Worm (Caenorhabditis elegans): Measurements from ENCODE around the gene ncs-7.

ncs-7 gene

DNA sequence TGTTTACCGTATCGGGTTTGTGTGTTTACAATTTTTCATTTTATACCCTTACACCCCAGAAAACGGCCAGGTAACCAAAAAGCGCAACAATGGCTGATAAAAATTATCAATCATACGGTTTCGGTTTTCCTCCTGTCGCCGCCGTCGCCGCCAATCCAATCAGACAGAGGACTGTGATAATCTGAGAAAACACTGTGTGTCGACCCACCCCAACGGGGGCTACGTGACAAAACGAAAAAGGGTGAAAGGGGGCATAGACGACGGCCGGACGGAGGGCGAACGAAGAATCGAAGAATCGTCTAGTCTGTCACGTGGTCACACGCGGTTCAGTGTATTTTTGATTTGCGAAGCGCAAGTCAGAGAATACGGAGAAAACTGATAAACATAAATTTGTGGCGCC is 16.5 kb downstream of the ncs-7 start (continued):
- TF ChIP-seq ceh-27 (GFP tag; optimal IDR thresholded peaks at IDR 0.05) (peak; percentile 61), madf-3 (GFP tag; IDR thresholded peaks at IDR 0.05) (no peak), aptf-3 (GFP tag; IDR thresholded peaks at IDR 0.05) (no peak), F57C9.4 (tag; optimal IDR thresholded peaks at IDR 0.05) (no peak), attf-6 (GFP tag; IDR thresholded peaks at IDR 0.05) (no peak), pha-4 (tag; optimal IDR thresholded peaks at IDR 0.05) (no peak), sea-2 (GFP tag; IDR thresholded peaks at IDR 0.05) (no peak), ztf-28 (GFP tag; IDR thresholded peaks at IDR 0.05) (no peak), ceh-40 (GFP tag; IDR thresholded peaks at IDR 0.05) (no peak), snpc-3.4 (tag; optimal IDR thresholded peaks at IDR 0.05) (no peak), egl-18 (GFP tag; IDR thresholded peaks at IDR 0.05) (no peak), K12H6.12 (tag; optimal IDR thresholded peaks at IDR 0.05) (peak; percentile 36), cebp-2 (GFP tag; IDR thresholded peaks at IDR 0.05) (no peak), tbp1 (GFP tag; optimal IDR thresholded peaks at IDR 0.05) (peak; percentile 14), zfh-2 (GFP tag; conservative IDR thresholded peaks at IDR 0.05) (peak; percentile 77), lsy-27 (tag; optimal IDR thresholded peaks at IDR 0.05; ENCODE audit: borderline replicate concordance, insufficient read depth) (no peak), B0336.3 (GFP tag; IDR thresholded peaks at IDR 0.05) (peak; percentile 78), let-607 (tag; optimal IDR thresholded peaks at IDR 0.05) (peak; percentile 20 to 51), T07F8.4 (tag; optimal IDR thresholded peaks at IDR 0.05) (no peak)

DNA sequence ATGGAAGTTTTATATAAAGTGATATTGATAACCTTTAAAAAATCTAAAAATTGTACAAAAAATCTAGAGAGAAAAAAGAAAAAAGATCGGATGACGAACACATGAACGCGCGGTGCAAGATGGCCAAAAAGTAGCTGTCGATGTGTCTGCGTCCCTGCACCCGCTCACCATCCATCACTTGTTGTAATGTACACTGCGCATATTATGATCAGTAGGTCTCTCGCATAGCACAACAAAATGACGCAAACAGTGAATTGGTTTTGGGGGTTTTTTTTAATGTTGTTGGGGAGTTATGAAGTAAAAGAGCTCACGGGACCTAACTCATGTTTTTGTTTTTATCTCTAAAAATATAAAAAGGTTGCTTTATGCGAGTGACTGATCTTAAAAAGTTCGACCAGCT is 17.4 kb downstream of the ncs-7 start:
- TF ChIP-seq attf-5 (GFP tag; optimal IDR thresholded peaks at IDR 0.05) (peak; percentile 5), let-607 (tag; optimal IDR thresholded peaks at IDR 0.05) (no peak), nfyb-1 (GFP tag; IDR thresholded peaks at IDR 0.05) (peak; percentile 15; the same call in 1 of the 2 replicates), rcor-1 (GFP tag; IDR thresholded peaks at IDR 0.05) (no peak), madf-6 (GFP tag; IDR thresholded peaks at IDR 0.05) (no peak), nhr-80 (tag; optimal IDR thresholded peaks at IDR 0.05) (peak; percentile 14), dox-1 (GFP tag; IDR thresholded peaks at IDR 0.05) (peak; percentile 50; the same call in 1 of the 2 replicates)

DNA sequence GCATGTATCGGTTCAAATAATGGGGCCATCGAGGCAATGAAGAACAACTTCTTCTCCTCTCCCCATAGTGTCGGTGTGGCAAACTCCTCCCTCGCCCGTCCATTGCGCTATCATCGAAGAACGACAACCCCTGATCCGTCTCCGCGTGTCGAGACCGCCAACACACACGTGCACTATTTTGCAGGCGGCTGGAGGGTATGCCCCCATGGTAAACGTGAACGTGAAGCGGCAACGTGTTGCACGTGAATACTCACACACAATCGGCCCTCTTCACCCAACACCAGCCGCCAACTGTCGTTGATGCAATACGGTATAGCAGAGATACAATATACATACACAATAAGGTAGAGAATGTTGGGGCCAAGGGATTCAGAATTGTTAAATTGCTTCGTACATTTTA is 18.8 kb downstream of the ncs-7 start:
- no peak for TF ChIP-seq hsf-1 (GFP tag; IDR thresholded peaks at IDR 0.05)
- TF ChIP-seq hmg-20 (GFP tag; IDR thresholded peaks at IDR 0.05): no peak
- TF ChIP-seq C17E4.6 (GFP tag; IDR thresholded peaks at IDR 0.05): no peak
- TF ChIP-seq cebp-1 (GFP tag; IDR thresholded peaks at IDR 0.05): no peak
- TF ChIP-seq cebp-1 (tag; optimal IDR thresholded peaks at IDR 0.05): peak; percentile 27
- TF ChIP-seq egrh-3 (GFP tag; IDR thresholded peaks at IDR 0.05): no peak
- TF ChIP-seq mxl-1 (tag; optimal IDR thresholded peaks at IDR 0.05): no peak
- TF ChIP-seq akir-1 (GFP tag; optimal IDR thresholded peaks at IDR 0.05): peak; percentile 26
- no peak for TF ChIP-seq madf-6 (GFP tag; IDR thresholded peaks at IDR 0.05)
- no peak for TF ChIP-seq B0336.3 (GFP tag; IDR thresholded peaks at IDR 0.05)
- TF ChIP-seq ceh-79 (tag; optimal IDR thresholded peaks at IDR 0.05): no peak
- 0 out of 2 replicates have a peak, but pooled peaks have one; percentile 37 for TF ChIP-seq Y56A3A.18 (GFP tag; IDR thresholded peaks at IDR 0.05)
- no peak for TF ChIP-seq nfyb-1 (GFP tag; IDR thresholded peaks at IDR 0.05)
- peak; percentile 4 for TF ChIP-seq K12H6.12 (tag; optimal IDR thresholded peaks at IDR 0.05)
- no peak for TF ChIP-seq ztf-3 (GFP tag; optimal IDR thresholded peaks at IDR 0.05)
- TF ChIP-seq ztf-18 (tag; optimal IDR thresholded peaks at IDR 0.05): no peak
- no peak for TF ChIP-seq lsy-27 (tag; optimal IDR thresholded peaks at IDR 0.05; ENCODE audit: borderline replicate concordance, insufficient read depth)
- no peak for TF ChIP-seq F49E8.2 (tag; optimal IDR thresholded peaks at IDR 0.05; ENCODE audit: insufficient read depth)
- no peak for TF ChIP-seq attf-3 (GFP tag; conservative IDR thresholded peaks at IDR 0.05)
- TF ChIP-seq somi-1 (GFP tag; optimal IDR thresholded peaks at IDR 0.05): peak; percentile 74
- peak; percentile 63 for TF ChIP-seq chd-7 (tag; optimal IDR thresholded peaks at IDR 0.05)
- no peak for TF ChIP-seq ztf-6 (GFP tag; IDR thresholded peaks at IDR 0.05)
- no peak for TF ChIP-seq lag-1 (GFP tag; IDR thresholded peaks at IDR 0.05)
- TF ChIP-seq lin-40 (tag; optimal IDR thresholded peaks at IDR 0.05): peak; percentile 33
- TF ChIP-seq sea-2 (GFP tag; IDR thresholded peaks at IDR 0.05): no peak
- peak; percentile 62 for TF ChIP-seq K11D2.4 (GFP tag; IDR thresholded peaks at IDR 0.05)
- TF ChIP-seq dox-1 (GFP tag; IDR thresholded peaks at IDR 0.05): peak; percentile 34; the same call in 1 of the 2 replicates
- TF ChIP-seq egl-44 (GFP tag; IDR thresholded peaks at IDR 0.05): no peak
- TF ChIP-seq pha-4 (tag; optimal IDR thresholded peaks at IDR 0.05): no peak
